Worm (Caenorhabditis elegans): Measurements from ENCODE around the gene C48B4.10.

The C48B4.10 gene

DNA sequence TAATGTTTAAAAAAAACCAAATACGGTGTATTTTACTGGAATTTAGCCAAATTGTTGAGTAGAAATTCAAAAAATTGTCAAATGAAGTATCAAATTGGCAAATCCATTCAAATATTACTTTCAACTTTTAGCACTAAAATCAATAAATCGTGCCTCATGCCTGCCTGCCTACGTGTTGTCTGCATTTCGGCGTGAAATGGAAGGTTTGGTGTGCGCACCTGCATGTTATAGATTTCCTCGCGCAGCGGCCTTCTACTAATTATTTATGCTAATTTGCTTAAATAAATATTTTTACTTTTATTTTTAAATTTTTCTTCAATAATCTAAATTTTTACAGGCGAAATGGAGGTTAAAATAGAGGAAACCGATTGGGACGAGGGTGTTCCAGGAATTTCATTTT, 35.5 kb downstream of the C48B4.10 start, which contains the start of gene ZK1098.2:
ZK1098.2 (plus strand) TSS at position 336 of the 400 bp plus-strand sequence.
- TF ChIP-seq jun-1 (tag; optimal IDR thresholded peaks at IDR 0.05) = no peak
- peak; percentile 51 for TF ChIP-seq mes-2 (tag; optimal IDR thresholded peaks at IDR 0.05; ENCODE audit: poor library complexity, severe bottlenecking)
- no peak for TF ChIP-seq sdz-12 (GFP tag; optimal IDR thresholded peaks at IDR 0.05)
- no peak for TF ChIP-seq vab-7 (GFP tag; IDR thresholded peaks at IDR 0.05)
- TF ChIP-seq hlh-11 (tag; optimal IDR thresholded peaks at IDR 0.05) = no peak
- TF ChIP-seq dve-1 (tag; optimal IDR thresholded peaks at IDR 0.05; ENCODE audit: insufficient read depth) = peak; percentile 18
- TF ChIP-seq spr-1 (tag; optimal IDR thresholded peaks at IDR 0.05) = no peak
- TF ChIP-seq lin-29 (GFP tag; IDR thresholded peaks at IDR 0.05) = no peak
- TF ChIP-seq nhr-76 (tag; optimal IDR thresholded peaks at IDR 0.05) = no peak
- TF ChIP-seq pha-4 (GFP tag; IDR thresholded peaks at IDR 0.05) = no peak
- no peak for TF ChIP-seq pha-4 (tag; optimal IDR thresholded peaks at IDR 0.05)
- TF ChIP-seq dpl-1 (GFP tag; optimal IDR thresholded peaks at IDR 0.05) = peak; percentile 37
- TF ChIP-seq F37D6.2 (tag; optimal IDR thresholded peaks at IDR 0.05) = no peak
- TF ChIP-seq lsy-2 (tag; optimal IDR thresholded peaks at IDR 0.05) = peak in 1 of 2 experiments; percentile 62
- TF ChIP-seq lin-38 (GFP tag; IDR thresholded peaks at IDR 0.05) = peak; percentile 51
- TF ChIP-seq hlh-30 (tag; optimal IDR thresholded peaks at IDR 0.05; ENCODE audit: insufficient read depth) = peak; percentile 68
- TF ChIP-seq ceh-62 (tag; optimal IDR thresholded peaks at IDR 0.05) = no peak
- TF ChIP-seq hif-1 (tag; optimal IDR thresholded peaks at IDR 0.05) = peak in 1 of 2 experiments; percentile 50
- TF ChIP-seq mep-1 (tag; optimal IDR thresholded peaks at IDR 0.05) = peak; percentile 11
- TF ChIP-seq nhr-10 (tag; optimal IDR thresholded peaks at IDR 0.05) = no peak
- no peak for TF ChIP-seq ctbp-1 (GFP tag; IDR thresholded peaks at IDR 0.05)
- no peak for TF ChIP-seq cey-2 (tag; optimal IDR thresholded peaks at IDR 0.05; ENCODE audit: borderline replicate concordance, insufficient read depth)
- TF ChIP-seq dmd-8 (GFP tag; IDR thresholded peaks at IDR 0.05) = no peak

DNA sequence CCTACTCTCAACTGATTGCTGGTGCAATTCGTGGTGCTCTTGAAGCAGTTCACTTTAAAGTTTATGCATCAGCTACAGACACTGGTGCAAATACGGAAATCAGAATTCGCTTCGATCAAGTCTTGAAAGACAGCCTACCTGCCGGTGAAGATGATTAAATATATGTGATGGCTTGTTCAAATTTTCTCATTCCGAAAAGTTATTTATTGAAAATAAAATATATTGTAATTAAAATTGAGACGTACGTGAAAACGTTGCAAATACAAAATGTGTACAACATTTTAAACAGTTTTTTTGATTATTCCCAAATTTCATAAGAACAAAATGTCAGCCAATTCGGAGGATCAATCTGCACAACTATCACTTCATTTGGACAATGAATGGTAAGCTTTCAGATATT, 37.5 kb downstream of the C48B4.10 start, which contains the start of gene ZK1098.6:
ZK1098.6 (plus strand) TSS at position 301 of the 400 bp plus-strand sequence.
- no peak for TF ChIP-seq nhr-76 (tag; optimal IDR thresholded peaks at IDR 0.05)
- no peak for TF ChIP-seq ceh-44 (GFP tag; IDR thresholded peaks at IDR 0.05)
- TF ChIP-seq aly-2 (tag; optimal IDR thresholded peaks at IDR 0.05) = no peak
- no peak for TF ChIP-seq mep-1 (tag; optimal IDR thresholded peaks at IDR 0.05)
- no peak for TF ChIP-seq mdt-29 (GFP tag; IDR thresholded peaks at IDR 0.05)
- no peak for TF ChIP-seq cey-2 (tag; optimal IDR thresholded peaks at IDR 0.05; ENCODE audit: borderline replicate concordance, insufficient read depth)
- no peak for TF ChIP-seq lin-15B (tag; optimal IDR thresholded peaks at IDR 0.05)
- no peak for TF ChIP-seq ceh-20 (GFP tag; IDR thresholded peaks at IDR 0.05)
- no peak for TF ChIP-seq Y5F2A.4 (GFP tag; optimal IDR thresholded peaks at IDR 0.05)
- no peak for TF ChIP-seq mxl-2 (GFP tag; conservative IDR thresholded peaks at IDR 0.05)
- no peak for TF ChIP-seq ces-1 (GFP tag; optimal IDR thresholded peaks at IDR 0.05)
- TF ChIP-seq gei-8 (GFP tag; optimal IDR thresholded peaks at IDR 0.05) = no peak
- TF ChIP-seq attf-4 (tag; optimal IDR thresholded peaks at IDR 0.05) = no peak
- TF ChIP-seq lin-39 (tag; optimal IDR thresholded peaks at IDR 0.05) = no peak
- TF ChIP-seq F49E8.2 (tag; optimal IDR thresholded peaks at IDR 0.05; ENCODE audit: borderline replicate concordance) = no peak
- TF ChIP-seq mxl-3 (GFP tag; optimal IDR thresholded peaks at IDR 0.05) = no peak
- no peak for TF ChIP-seq fkh-10 (GFP tag; optimal IDR thresholded peaks at IDR 0.05)

DNA sequence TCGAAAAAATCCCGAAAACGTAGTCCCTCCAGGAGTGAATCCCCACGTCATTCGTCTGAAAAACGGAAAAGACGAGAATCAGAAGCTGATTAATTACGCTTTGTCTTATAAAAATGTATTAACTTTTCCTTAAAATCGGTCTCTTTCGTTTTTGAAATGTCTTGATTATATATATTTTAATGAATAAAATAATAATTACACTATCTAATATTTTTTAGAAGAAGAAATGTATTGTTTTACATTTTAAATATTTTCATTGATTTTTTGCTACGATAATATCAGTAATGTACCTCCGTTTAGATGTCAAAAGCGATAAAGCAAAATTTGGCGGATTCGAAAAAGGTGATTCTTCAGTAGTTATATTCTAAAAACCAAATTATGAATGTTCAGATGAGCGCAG, 39.1 kb downstream of the C48B4.10 start, which contains the start of gene trpp-3:
trpp-3 (plus strand) TSS at position 301 of the 400 bp plus-strand sequence.
- TF ChIP-seq T26A8.4 (GFP tag; IDR thresholded peaks at IDR 0.05) = no peak
- no peak for TF ChIP-seq vab-7 (GFP tag; IDR thresholded peaks at IDR 0.05)
- TF ChIP-seq zip-11 (GFP tag; IDR thresholded peaks at IDR 0.05) = no peak
- TF ChIP-seq dmd-8 (GFP tag; IDR thresholded peaks at IDR 0.05) = no peak
- TF ChIP-seq aly-2 (tag; optimal IDR thresholded peaks at IDR 0.05) = no peak
- TF ChIP-seq R02D3.7 (tag; optimal IDR thresholded peaks at IDR 0.05) = no peak
- TF ChIP-seq spr-1 (tag; optimal IDR thresholded peaks at IDR 0.05) = no peak
- TF ChIP-seq ceh-82 (tag; optimal IDR thresholded peaks at IDR 0.05) = no peak
- no peak for TF ChIP-seq nhr-76 (tag; optimal IDR thresholded peaks at IDR 0.05)
- no peak for TF ChIP-seq set-16 (GFP tag; IDR thresholded peaks at IDR 0.05)
- no peak for TF ChIP-seq mxl-3 (GFP tag; optimal IDR thresholded peaks at IDR 0.05)
- TF ChIP-seq ZK337.2 (GFP tag; IDR thresholded peaks at IDR 0.05) = no peak
- TF ChIP-seq daf-16 (GFP tag; optimal IDR thresholded peaks at IDR 0.05) = no peak
- TF ChIP-seq daf-16 (tag; optimal IDR thresholded peaks at IDR 0.05) = no peak

Measured in whole organism, L4 larva.